Worm (Caenorhabditis elegans): ENCODE data around the gene F43G6.17.

Gene F43G6.17

ce11 chrII:11844072-11844471 is 41.5 kb downstream of the F43G6.17 start:
- TF ChIP-seq C04F5.9 (tag; optimal IDR thresholded peaks at IDR 0.05) (no peak), Y116A8C.19 (tag; optimal IDR thresholded peaks at IDR 0.05; ENCODE audit: borderline replicate concordance) (no peak)

ce11 chrII:11844984-11845383 is 42.4 kb downstream of the F43G6.17 start:
- TF ChIP-seq pqm-1 (tag; optimal IDR thresholded peaks at IDR 0.05) (no peak), mep-1 (tag; optimal IDR thresholded peaks at IDR 0.05) (no peak)

- TF ChIP-seq swsn-7 (tag; optimal IDR thresholded peaks at IDR 0.05) (no peak), snu-23 (GFP tag; optimal IDR thresholded peaks at IDR 0.05) (no peak), sox-4 (tag; optimal IDR thresholded peaks at IDR 0.05) (no peak), irx-1 (tag; optimal IDR thresholded peaks at IDR 0.05) (no peak), unc-98 (GFP tag; IDR thresholded peaks at IDR 0.05) (no peak), elt-3 (tag; optimal IDR thresholded peaks at IDR 0.05) (peak in 1 of 6 experiments; percentile 43), lin-13 (GFP tag; optimal IDR thresholded peaks at IDR 0.05) (no peak), nhr-84 (tag; optimal IDR thresholded peaks at IDR 0.05) (no peak), nhr-28 (tag; optimal IDR thresholded peaks at IDR 0.05) (no peak), ama-1 (optimal IDR thresholded peaks at IDR 0.05) (peak; percentile 35), nhr-47 (tag; optimal IDR thresholded peaks at IDR 0.05) (peak; percentile 3), elt-2 (tag; optimal IDR thresholded peaks at IDR 0.05) (no peak)
Observed at ce11 chrII:11845954-11846353, 43.4 kb downstream of the F43G6.17 start.

ce11 chrII:11849572-11849971 is 47.0 kb downstream of the F43G6.17 start:
- peak in 3 of 6 experiments; percentile 26 to 52 (median 26) for TF ChIP-seq elt-3 (tag; optimal IDR thresholded peaks at IDR 0.05)
- TF ChIP-seq pax-3 (tag; optimal IDR thresholded peaks at IDR 0.05), result no peak
- TF ChIP-seq nhr-85 (tag), result peak; percentile 70
- TF ChIP-seq lin-14 (GFP tag; optimal IDR thresholded peaks at IDR 0.05), result peak; percentile 25
- TF ChIP-seq nhr-71 (tag; optimal IDR thresholded peaks at IDR 0.05), result peak; percentile 10
- TF ChIP-seq efl-1 (optimal IDR thresholded peaks at IDR 0.05), result no peak
- peak in 1 of 2 experiments; percentile 60 for TF ChIP-seq efl-1 (GFP tag; optimal IDR thresholded peaks at IDR 0.05 in 1 of 2)
- peak; percentile 16 for TF ChIP-seq blmp-1 (tag; optimal IDR thresholded peaks at IDR 0.05)
- no peak for TF ChIP-seq unc-86 (tag; optimal IDR thresholded peaks at IDR 0.05)

ce11 chrII:11852191-11852901 is 49.8 kb downstream of the F43G6.17 start:
- no peak for TF ChIP-seq mep-1 (tag; optimal IDR thresholded peaks at IDR 0.05)
- TF ChIP-seq ama-1 (optimal IDR thresholded peaks at IDR 0.05), result no peak
- TF ChIP-seq tlp-1 (tag; optimal IDR thresholded peaks at IDR 0.05), result no peak
- peak; percentile 8 for TF ChIP-seq tbx-2 (tag; optimal IDR thresholded peaks at IDR 0.05)
- no peak for TF ChIP-seq unc-62 (GFP tag; optimal IDR thresholded peaks at IDR 0.05)
- TF ChIP-seq zip-4 (GFP tag; optimal IDR thresholded peaks at IDR 0.05), result no peak
- TF ChIP-seq lin-14 (GFP tag; optimal IDR thresholded peaks at IDR 0.05), result peak; percentile 59
- TF ChIP-seq hlh-4 (tag; optimal IDR thresholded peaks at IDR 0.05), result no peak
- TF ChIP-seq lir-3 (tag; optimal IDR thresholded peaks at IDR 0.05; ENCODE audit: poor library complexity), result no peak
- no peak for TF ChIP-seq nhr-77 (tag; optimal IDR thresholded peaks at IDR 0.05)
- no peak for TF ChIP-seq C04F5.9 (tag; optimal IDR thresholded peaks at IDR 0.05)
- peak; percentile 94 for TF ChIP-seq nhr-85 (tag)
- TF ChIP-seq grh-1 (GFP tag; IDR thresholded peaks at IDR 0.05), result no peak
- TF ChIP-seq snu-23 (GFP tag; optimal IDR thresholded peaks at IDR 0.05), result peak; percentile 17
- no peak for TF ChIP-seq C34B4.2 (tag; optimal IDR thresholded peaks at IDR 0.05)
- TF ChIP-seq zag-1 (tag; optimal IDR thresholded peaks at IDR 0.05), result no peak
- no peak for TF ChIP-seq ets-5 (GFP tag; IDR thresholded peaks at IDR 0.05)
- peak; percentile 20 for TF ChIP-seq nhr-20 (tag; optimal IDR thresholded peaks at IDR 0.05)
- peak; percentile 27 for TF ChIP-seq nhr-71 (tag; optimal IDR thresholded peaks at IDR 0.05)
- peak in 1 of 2 experiments; percentile 7 for TF ChIP-seq lsy-2 (tag; optimal IDR thresholded peaks at IDR 0.05)
- peak; percentile 53 for TF ChIP-seq blmp-1 (tag; optimal IDR thresholded peaks at IDR 0.05)
- peak in 4 of 6 experiments; percentile 9 to 76 (median 68) for TF ChIP-seq elt-3 (tag; optimal IDR thresholded peaks at IDR 0.05)
- TF ChIP-seq fos-1 (tag; optimal IDR thresholded peaks at IDR 0.05), result no peak
- TF ChIP-seq hlh-17 (GFP tag; optimal IDR thresholded peaks at IDR 0.05; ENCODE audit: borderline replicate concordance), result no peak

All from whole organism, L1 larva.